Fruit fly (Drosophila melanogaster) whole organism, embryonic: Measurements from ENCODE around the gene CG8128.

Source experiments
- Atf3 ChIP-seq: fragments of 200-800 bp; sonication (Bioruptor generic); optimal IDR thresholded peaks from 3 replicates; lab custom pipeline; 2016; ENCODE audit warnings: missing biosample characterization, missing genetic modification characterization
- CG10274 ChIP-seq: fragments of 200-800 bp; sonication (Bioruptor generic); optimal IDR thresholded peaks from 3 replicates; lab custom pipeline; 2017; ENCODE audit warnings: missing biosample characterization, mild to moderate bottlenecking, missing genetic modification characterization
- CG10321 ChIP-seq: fragments of 200-800 bp; sonication (Bioruptor generic); IDR thresholded peaks from 2 replicates; pipeline ENCODE4 v1.3.6; 2022; ENCODE audit warnings: missing biosample characterization, missing genetic modification characterization
- CG10654 ChIP-seq: fragments of 200-800 bp; sonication (Bioruptor generic); optimal IDR thresholded peaks from 2 replicates; lab custom pipeline; 2016; ENCODE audit warnings: missing biosample characterization, missing genetic modification characterization
- CG11695 ChIP-seq: fragments of 200-800 bp; sonication (Bioruptor generic); IDR thresholded peaks from 3 replicates; pipeline ENCODE4 v1.3.6; 2022; ENCODE audit warnings: missing biosample characterization, missing genetic modification characterization
- CG12104 ChIP-seq: fragments of 200-800 bp; sonication (Bioruptor generic); optimal IDR thresholded peaks from 3 replicates; lab custom pipeline; 2016; ENCODE audit warnings: missing biosample characterization, missing genetic modification characterization
- CG12155 ChIP-seq: fragments of 200-800 bp; sonication (Bioruptor generic); optimal IDR thresholded peaks from 3 replicates; lab custom pipeline; 2016; ENCODE audit warnings: missing biosample characterization, missing genetic modification characterization
- CG1233 ChIP-seq: fragments of 200-800 bp; sonication (Bioruptor generic); optimal IDR thresholded peaks from 4 replicates; lab custom pipeline; 2018; ENCODE audit warnings: missing biosample characterization, mild to moderate bottlenecking, missing genetic modification characterization
- CG13296 ChIP-seq: fragments of 200-800 bp; sonication (Bioruptor generic); optimal IDR thresholded peaks from 3 replicates; lab custom pipeline; 2018; ENCODE audit warnings: missing biosample characterization, mild to moderate bottlenecking, missing genetic modification characterization
- CG14014 ChIP-seq: fragments of 200-800 bp; sonication (Bioruptor generic); IDR thresholded peaks from 2 replicates; pipeline ENCODE4 v1.3.6; 2022; ENCODE audit warnings: missing biosample characterization, missing genetic modification characterization
- CG14050 ChIP-seq: fragments of 200-800 bp; sonication (Bioruptor generic); IDR thresholded peaks from 3 replicates; pipeline ENCODE4 v1.3.6; 2022; ENCODE audit warnings: missing biosample characterization, missing genetic modification characterization
- CG14441 ChIP-seq: fragments of 200-800 bp; sonication (Bioruptor generic); IDR thresholded peaks from 2 replicates; pipeline ENCODE4 v1.3.6; 2022; ENCODE audit warnings: missing biosample characterization, missing genetic modification characterization
- CG15601 ChIP-seq: fragments of 200-800 bp; sonication (Bioruptor generic); optimal IDR thresholded peaks from 3 replicates; lab custom pipeline; 2019; ENCODE audit warnings: missing biosample characterization, mild to moderate bottlenecking, missing genetic modification characterization, moderate library complexity
- CG17829 ChIP-seq: fragments of 200-800 bp; optimal IDR thresholded peaks from 2 replicates; lab custom pipeline; 2019; ENCODE audit warnings: missing biosample characterization, mild to moderate bottlenecking, missing genetic modification characterization, moderate library complexity
- CG2116 ChIP-seq: fragments of 200-800 bp; sonication (Bioruptor generic); optimal IDR thresholded peaks from 3 replicates; lab custom pipeline; 2018; ENCODE audit warnings: missing biosample characterization, mild to moderate bottlenecking, missing genetic modification characterization
- CG31365 ChIP-seq: fragments of 200-800 bp; sonication (Bioruptor generic); optimal IDR thresholded peaks from 2 replicates; lab custom pipeline; 2018; ENCODE audit warnings: missing biosample characterization, mild to moderate bottlenecking, missing genetic modification characterization
- CG34224 ChIP-seq: fragments of 200-800 bp; sonication (Bioruptor generic); IDR thresholded peaks from 3 replicates; pipeline ENCODE4 v1.3.6; 2022; ENCODE audit warnings: missing biosample characterization, missing genetic modification characterization; ENCODE audit not compliant: partially characterized antibody
- CG34422 ChIP-seq: fragments of 200-800 bp; sonication (Bioruptor generic); IDR thresholded peaks from 3 replicates; pipeline ENCODE4 v1.3.6; 2022; ENCODE audit warnings: missing biosample characterization, missing genetic modification characterization
- CG6175 ChIP-seq: fragments of 200-800 bp; sonication (Bioruptor generic); IDR thresholded peaks from 3 replicates; pipeline ENCODE4 v1.3.6; 2022; ENCODE audit warnings: missing biosample characterization, missing genetic modification characterization
- CG6272 ChIP-seq: fragments of 200-800 bp; sonication (Bioruptor generic); IDR thresholded peaks from 2 replicates; pipeline ENCODE4 v1.3.6; 2022; ENCODE audit warnings: missing biosample characterization, missing genetic modification characterization
- CG6683 ChIP-seq: fragments of 200-800 bp; sonication (Bioruptor generic); optimal IDR thresholded peaks from 2 replicates; lab custom pipeline; 2017; ENCODE audit warnings: missing biosample characterization, mild to moderate bottlenecking, missing genetic modification characterization, missing genetic modification reagents
- CG8924 ChIP-seq: fragments of 200-800 bp; optimal IDR thresholded peaks from 3 replicates; lab custom pipeline; 2019; ENCODE audit warnings: missing biosample characterization, mild to moderate bottlenecking, missing genetic modification characterization, moderate library complexity
- Camta ChIP-seq: fragments of 200-800 bp; sonication (Bioruptor generic); optimal IDR thresholded peaks from 2 replicates; lab custom pipeline; 2016; ENCODE audit warnings: missing biosample characterization, missing genetic modification characterization
- Dbx ChIP-seq: fragments of 200-800 bp; sonication (Bioruptor generic); IDR thresholded peaks from 3 replicates; pipeline ENCODE4 v1.3.6; 2022; ENCODE audit warnings: missing biosample characterization, missing genetic modification characterization
- Doc2 ChIP-seq: fragments of 200-800 bp; sonication (Bioruptor generic); IDR thresholded peaks from 2 replicates; pipeline ENCODE4 v1.3.6; 2022; ENCODE audit warnings: missing biosample characterization, missing genetic modification characterization
- Dref ChIP-seq: fragments of 200-800 bp; sonication (Bioruptor generic); IDR thresholded peaks from 2 replicates; pipeline ENCODE4 v1.3.6; 2022; ENCODE audit warnings: missing biosample characterization, missing genetic modification characterization
- Ets97D ChIP-seq: fragments of 200-800 bp; sonication (Bioruptor generic); optimal IDR thresholded peaks from 3 replicates; lab custom pipeline; 2016; ENCODE audit warnings: missing biosample characterization, missing genetic modification characterization
- MTF-1 ChIP-seq: fragments of 200-800 bp; sonication (Bioruptor generic); optimal IDR thresholded peaks from 2 replicates; lab custom pipeline; 2018; ENCODE audit warnings: missing biosample characterization, mild to moderate bottlenecking, missing genetic modification characterization, borderline replicate concordance
- Meics ChIP-seq: fragments of 200-800 bp; sonication (Bioruptor generic); optimal IDR thresholded peaks from 2 replicates; lab custom pipeline; 2017; ENCODE audit warnings: missing biosample characterization, mild to moderate bottlenecking, missing genetic modification characterization
- Mes4 ChIP-seq: fragments of 200-800 bp; sonication (Bioruptor generic); optimal IDR thresholded peaks from 2 replicates; lab custom pipeline; 2016; ENCODE audit warnings: missing biosample characterization, missing genetic modification characterization
- Ravus ChIP-seq: fragments of 200-800 bp; sonication (Bioruptor generic); IDR thresholded peaks from 2 replicates; pipeline ENCODE4 v1.3.6; 2022; ENCODE audit warnings: missing biosample characterization, missing genetic modification characterization
- Rx ChIP-seq: fragments of 200-800 bp; sonication (Bioruptor generic); IDR thresholded peaks from 2 replicates; pipeline ENCODE4 v1.3.6; 2022; ENCODE audit warnings: missing biosample characterization, missing genetic modification characterization
- Scr ChIP-seq: fragments of 200-800 bp; sonication (Bioruptor generic); IDR thresholded peaks from 2 replicates; pipeline ENCODE4 v1.3.6; 2022; ENCODE audit warnings: missing biosample characterization, missing genetic modification characterization; ENCODE audit not compliant: partially characterized antibody
- Stat92E ChIP-seq, 3 experiments: fragments of >200 bp in 2 of 3; fragments of 200-800 bp in 1 of 3; sonication (Bioruptor generic) in 1 of 3; optimal IDR thresholded peaks; 2 replicates each; lab custom pipeline; 2017 to 2019; ENCODE audit warnings: missing biosample characterization in 3 of 3, missing genetic modification characterization in 3 of 3, mild to moderate bottlenecking in 1 of 3, moderate library complexity in 1 of 3
- Trl ChIP-seq, 3 experiments: fragments of >200 bp in 2 of 3; fragments of 200-800 bp in 1 of 3; sonication (Bioruptor generic) in 1 of 3; optimal IDR thresholded peaks; 2 replicates in 1 of 3; 3 replicates in 2 of 3; lab custom pipeline; 2016 to 2017; ENCODE audit warnings: missing biosample characterization in 1 of 3, missing genetic modification characterization in 1 of 3
- bcd ChIP-seq: fragments of 200-800 bp; sonication (Bioruptor generic); optimal IDR thresholded peaks from 2 replicates; lab custom pipeline; 2017; ENCODE audit warnings: missing biosample characterization, mild to moderate bottlenecking, missing genetic modification characterization
- bsh ChIP-seq, 2 experiments: fragments of 200-800 bp; sonication (Bioruptor generic); optimal IDR thresholded peaks; 2 replicates each; lab custom pipeline; 2017 to 2018; ENCODE audit warnings: mild to moderate bottlenecking in 2 of 2, missing biosample characterization in 2 of 2, missing genetic modification characterization in 2 of 2, moderate library complexity in 1 of 2
- dysf ChIP-seq: fragments of 200-800 bp; sonication (Bioruptor generic); IDR thresholded peaks from 3 replicates; pipeline ENCODE4 v1.3.6; 2022; ENCODE audit warnings: missing biosample characterization, missing genetic modification characterization
- gfzf ChIP-seq: fragments of 200-800 bp; sonication (Bioruptor generic); optimal IDR thresholded peaks from 2 replicates; lab custom pipeline; 2016; ENCODE audit warnings: missing biosample characterization, mild to moderate bottlenecking, missing genetic modification characterization, moderate library complexity
- gro ChIP-seq: fragments of 200-800 bp; sonication (Bioruptor generic); optimal IDR thresholded peaks from 2 replicates; lab custom pipeline; 2016; ENCODE audit warnings: missing biosample characterization, missing genetic modification characterization
- klu ChIP-seq: fragments of 200-800 bp; sonication (Bioruptor generic); IDR thresholded peaks from 2 replicates; pipeline ENCODE4 v1.3.6; 2022; ENCODE audit warnings: missing biosample characterization, missing genetic modification characterization
- lbe ChIP-seq: fragments of 200-800 bp; sonication (Bioruptor generic); optimal IDR thresholded peaks from 2 replicates; lab custom pipeline; 2016; ENCODE audit warnings: missing biosample characterization, mild to moderate bottlenecking, missing genetic modification characterization
- luna ChIP-seq: fragments of 200-800 bp; sonication (Bioruptor generic); optimal IDR thresholded peaks from 2 replicates; lab custom pipeline; 2016; ENCODE audit warnings: missing biosample characterization, missing genetic modification characterization
- nerfin-2 ChIP-seq: fragments of 200-800 bp; sonication (Bioruptor generic); IDR thresholded peaks from 2 replicates; pipeline ENCODE4 v1.3.6; 2022; ENCODE audit warnings: missing biosample characterization, missing genetic modification characterization; ENCODE audit not compliant: partially characterized antibody
- p53 ChIP-seq: fragments of 200-800 bp; sonication (Bioruptor generic); optimal IDR thresholded peaks from 2 replicates; lab custom pipeline; 2016; ENCODE audit warnings: missing biosample characterization, missing genetic modification characterization
- pho ChIP-seq: fragments of 200-800 bp; sonication (Bioruptor generic); optimal IDR thresholded peaks from 2 replicates; lab custom pipeline; 2016; ENCODE audit warnings: missing biosample characterization, missing genetic modification characterization
- rib ChIP-seq: fragments of 200-800 bp; sonication (Bioruptor generic); IDR thresholded peaks from 2 replicates; pipeline ENCODE4 v1.3.6; 2022; ENCODE audit warnings: missing biosample characterization, missing genetic modification characterization
- schlank ChIP-seq: fragments of 200-800 bp; sonication (Bioruptor generic); optimal IDR thresholded peaks from 2 replicates; lab custom pipeline; 2018; ENCODE audit warnings: missing biosample characterization, mild to moderate bottlenecking, missing genetic modification characterization
- sisA ChIP-seq: fragments of 200-800 bp; sonication (Bioruptor generic); IDR thresholded peaks from 2 replicates; pipeline ENCODE4 v1.3.6; 2022; ENCODE audit warnings: missing biosample characterization, missing genetic modification characterization
- yki ChIP-seq: fragments of >200 bp; optimal IDR thresholded peaks from 3 replicates; lab custom pipeline; 2018

The CG8128 gene

DNA sequence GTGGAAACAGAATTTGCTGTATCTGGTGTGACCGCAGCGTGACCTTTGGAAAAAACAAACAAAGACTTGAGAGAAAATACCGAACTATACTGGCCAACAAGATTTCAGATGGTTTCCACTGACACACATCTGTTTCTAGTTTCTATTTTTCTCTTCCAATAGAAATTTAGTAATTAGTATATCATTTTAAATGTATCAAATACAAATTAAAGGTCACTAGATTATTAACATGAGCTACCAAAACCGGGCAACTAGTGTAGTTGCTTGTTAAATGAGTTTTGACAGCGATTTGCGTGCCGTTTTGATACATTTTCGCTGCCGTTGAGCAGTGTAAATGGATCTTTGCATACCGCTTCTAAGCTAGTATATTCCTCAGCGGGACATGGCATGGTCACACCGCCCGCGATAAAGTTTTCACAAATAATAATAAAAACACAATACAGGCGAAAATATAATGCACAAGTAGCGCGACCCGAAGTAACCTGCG, 6.5 kb downstream of the CG8128 start, which contains the start of the genes Pis and Hap40 (continued):
- TF ChIP-seq CG1233 (GFP tag; lab: Kevin White, UChicago) = peak; percentile 37
- TF ChIP-seq CG34422 (GFP tag; lab: Robert Waterston, UW) = peak; percentile 61; the same call in 2 of the 3 replicates
- TF ChIP-seq Dref (GFP tag; lab: Robert Waterston, UW) = 0 out of 2 replicates have a peak, but pooled peaks have one; percentile 15
- peak; percentile 67 for TF ChIP-seq Meics (GFP tag; lab: Kevin White, UChicago)
- no peak for TF ChIP-seq CG6175 (GFP tag; lab: Robert Waterston, UW)
- TF ChIP-seq klu = peak; percentile 62; the same call in 1 of the 2 replicates
- TF ChIP-seq gro (GFP tag; lab: Kevin White, UChicago) = peak; percentile 41
- TF ChIP-seq MTF-1 (GFP tag; lab: Kevin White, UChicago) = no peak
- no peak for TF ChIP-seq CG6683 (GFP tag; lab: Kevin White, UChicago)
- peak; percentile 1 for TF ChIP-seq schlank (tag; lab: Kevin White, UChicago)
- no peak for TF ChIP-seq p53
- TF ChIP-seq CG8924 (tag; lab: Kevin White, UChicago) = peak; percentile 77
- TF ChIP-seq CG15601 (tag; lab: Kevin White, UChicago) = peak; percentile 90
- peak; percentile 62 for TF ChIP-seq pho
- TF ChIP-seq CG10274 (GFP tag; lab: Kevin White, UChicago) = no peak
- no peak for TF ChIP-seq rib (GFP tag; lab: Robert Waterston, UW)
- TF ChIP-seq Ravus = no peak
- TF ChIP-seq CG14441 (GFP tag; lab: Robert Waterston, UW) = peak; percentile 74
- TF ChIP-seq CG6272 = peak; percentile 57
- peak; percentile 80 for TF ChIP-seq bcd (GFP tag; lab: Kevin White, UChicago)
- no peak; the same call in 2 of the 3 replicates for TF ChIP-seq CG14050
- TF ChIP-seq CG10321 (GFP tag; lab: Robert Waterston, UW) = no peak
- TF ChIP-seq CG2116 (GFP tag; lab: Kevin White, UChicago) = peak; percentile 49
- peak; percentile 50 for TF ChIP-seq Camta (GFP tag; lab: Kevin White, UChicago)
- TF ChIP-seq Ets97D (GFP tag; lab: Kevin White, UChicago) = peak; percentile 44
- TF ChIP-seq Stat92E (GFP tag; optimal IDR thresholded peaks at IDR 0.05; lab: Kevin White, UChicago) = no peak
- no peak for TF ChIP-seq luna
- no peak for TF ChIP-seq CG31365
- peak; percentile 6 for TF ChIP-seq Atf3 (GFP tag; lab: Kevin White, UChicago)
- no peak for TF ChIP-seq Doc2 (GFP tag; lab: Robert Waterston, UW)
- peak; percentile 80 for TF ChIP-seq CG17829
- no peak for TF ChIP-seq Scr
- peak; percentile 71 for TF ChIP-seq CG12155 (GFP tag; lab: Kevin White, UChicago)
- no peak for TF ChIP-seq yki
- TF ChIP-seq bsh (GFP tag; optimal IDR thresholded peaks at IDR 0.05; lab: Kevin White, UChicago) = peak in 1 of 2 experiments; percentile 69
- peak; percentile 84 for TF ChIP-seq dysf (GFP tag; lab: Robert Waterston, UW)
- TF ChIP-seq Trl (optimal IDR thresholded peaks at IDR 0.05; lab: Kevin White, UChicago) = no peak
- no peak for TF ChIP-seq Trl (GFP tag; optimal IDR thresholded peaks at IDR 0.05; lab: Kevin White, UChicago)
- TF ChIP-seq CG34224 (GFP tag; lab: Robert Waterston, UW) = no peak
- TF ChIP-seq nerfin-2 (GFP tag; lab: Robert Waterston, UW) = no peak
- TF ChIP-seq CG11695 (GFP tag; lab: Robert Waterston, UW) = peak; percentile 67; the same call in 2 of the 3 replicates
- TF ChIP-seq Rx = peak; percentile 30; the same call in 1 of the 2 replicates
- TF ChIP-seq lbe (GFP tag; lab: Kevin White, UChicago) = peak; percentile 7
- peak; percentile 24 for TF ChIP-seq CG13296 (GFP tag; lab: Kevin White, UChicago)
- TF ChIP-seq Mes4 (GFP tag; lab: Kevin White, UChicago) = no peak
- TF ChIP-seq gfzf (GFP tag; lab: Kevin White, UChicago) = peak; percentile 76
- peak; percentile 60 for TF ChIP-seq CG12104 (GFP tag; lab: Kevin White, UChicago)
- peak; percentile 41 for TF ChIP-seq CG10654 (GFP tag; lab: Kevin White, UChicago)
- peak; percentile 70 for TF ChIP-seq sisA (GFP tag; lab: Robert Waterston, UW)
- peak; percentile 80 for TF ChIP-seq CG14014
- 0 out of 3 replicates have a peak, but pooled peaks have one; percentile 49 for TF ChIP-seq Dbx (GFP tag; lab: Robert Waterston, UW)
